Worm (Caenorhabditis elegans): ENCODE results near the gene str-160.

DNA sequence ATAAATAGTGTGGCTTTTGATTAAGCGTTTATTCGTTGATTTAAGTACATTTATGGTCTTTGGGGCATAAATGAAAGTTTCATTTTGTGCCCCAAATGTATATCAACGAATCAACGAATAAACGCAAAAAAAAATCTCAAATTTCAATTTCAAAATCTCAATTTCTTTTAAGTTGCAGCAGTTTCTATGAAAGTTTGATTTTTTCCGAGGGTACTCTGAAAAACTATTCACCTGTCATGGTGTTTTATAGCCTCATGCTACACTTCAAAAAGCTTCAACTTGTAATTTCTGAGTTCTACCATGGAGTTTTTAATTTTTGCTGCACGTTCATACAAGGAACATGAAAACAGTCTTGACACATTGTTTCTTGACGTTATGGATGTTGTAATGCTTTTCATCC, 17.8 kb downstream of the str-160 start, which contains the start of gene ZK697.1:
- TF ChIP-seq snpc-4 (tag; optimal IDR thresholded peaks at IDR 0.05) (no peak), M03D4.4 (tag; optimal IDR thresholded peaks at IDR 0.05) (no peak), lin-13 (tag; optimal IDR thresholded peaks at IDR 0.05) (no peak), unc-62 (GFP tag; optimal IDR thresholded peaks at IDR 0.05) (no peak), elt-3 (tag; optimal IDR thresholded peaks at IDR 0.05) (no peak), ces-1 (GFP tag; optimal IDR thresholded peaks at IDR 0.05) (no peak), unc-120 (tag; optimal IDR thresholded peaks at IDR 0.05; ENCODE audit: poor library complexity, severe bottlenecking) (no peak), mab-5 (tag; optimal IDR thresholded peaks at IDR 0.05) (no peak), nhr-237 (tag; optimal IDR thresholded peaks at IDR 0.05) (no peak)

Data from whole organism, mixed stage, embryonic.